Fruit fly (Drosophila melanogaster) whole organism, embryonic: ENCODE results near the gene CG12301.

Source experiments
- Bteb2 ChIP-seq: fragments of 200-800 bp; sonication (Bioruptor generic); optimal IDR thresholded peaks from 2 replicates; lab custom pipeline; 2016; ENCODE audit warnings: missing biosample characterization, missing genetic modification characterization
- CG11085 ChIP-seq: fragments of 200-800 bp; sonication (Bioruptor generic); IDR thresholded peaks from 2 replicates; pipeline ENCODE4 v1.3.6; 2022; ENCODE audit warnings: missing biosample characterization, missing genetic modification characterization
- CG11398 ChIP-seq: fragments of 200-800 bp; sonication (Bioruptor generic); optimal IDR thresholded peaks from 2 replicates; lab custom pipeline; 2016; ENCODE audit warnings: missing biosample characterization, missing genetic modification characterization
- CG11695 ChIP-seq: fragments of 200-800 bp; sonication (Bioruptor generic); IDR thresholded peaks from 3 replicates; pipeline ENCODE4 v1.3.6; 2022; ENCODE audit warnings: missing biosample characterization, missing genetic modification characterization
- CG12659 ChIP-seq: fragments of 200-800 bp; sonication (Bioruptor generic); optimal IDR thresholded peaks from 3 replicates; lab custom pipeline; 2017; ENCODE audit warnings: mild to moderate bottlenecking, missing biosample characterization, missing genetic modification reagents, missing genetic modification characterization
- CG13287 ChIP-seq: fragments of 200-800 bp; sonication (Bioruptor generic); IDR thresholded peaks from 2 replicates; pipeline ENCODE4 v1.3.6; 2022; ENCODE audit warnings: missing biosample characterization, missing genetic modification characterization; ENCODE audit not compliant: partially characterized antibody
- CG14014 ChIP-seq: fragments of 200-800 bp; sonication (Bioruptor generic); IDR thresholded peaks from 2 replicates; pipeline ENCODE4 v1.3.6; 2022; ENCODE audit warnings: missing biosample characterization, missing genetic modification characterization
- CG15073 ChIP-seq: fragments of 200-800 bp; sonication (Bioruptor generic); optimal IDR thresholded peaks from 2 replicates; lab custom pipeline; 2016; ENCODE audit warnings: missing biosample characterization, missing genetic modification characterization
- CG1603 ChIP-seq: fragments of 200-800 bp; sonication (Bioruptor generic); optimal IDR thresholded peaks from 2 replicates; lab custom pipeline; 2019; ENCODE audit warnings: missing biosample characterization, mild to moderate bottlenecking, missing genetic modification characterization, moderate library complexity
- CG16813 ChIP-seq: fragments of 200-800 bp; sonication (Bioruptor generic); IDR thresholded peaks from 3 replicates; pipeline ENCODE4 v1.3.6; 2022; ENCODE audit warnings: missing biosample characterization, missing genetic modification characterization; ENCODE audit not compliant: partially characterized antibody
- CG17912 ChIP-seq: fragments of 200-800 bp; sonication (Bioruptor generic); optimal IDR thresholded peaks from 2 replicates; lab custom pipeline; 2018; ENCODE audit warnings: missing biosample characterization, mild to moderate bottlenecking, missing genetic modification characterization
- CG18764 ChIP-seq: fragments of 200-800 bp; sonication (Bioruptor generic); optimal IDR thresholded peaks from 3 replicates; lab custom pipeline; 2016; ENCODE audit warnings: missing biosample characterization, missing genetic modification characterization
- CG2202 ChIP-seq: fragments of 200-800 bp; sonication (Bioruptor generic); optimal IDR thresholded peaks from 2 replicates; lab custom pipeline; 2018; ENCODE audit warnings: missing biosample characterization, mild to moderate bottlenecking, missing genetic modification characterization
- CG30403 ChIP-seq: fragments of 200-800 bp; sonication (Bioruptor generic); optimal IDR thresholded peaks from 3 replicates; lab custom pipeline; 2016; ENCODE audit warnings: missing biosample characterization, missing genetic modification characterization
- CG31224 ChIP-seq: fragments of 200-800 bp; sonication (Bioruptor generic); IDR thresholded peaks from 2 replicates; pipeline ENCODE4 v1.3.6; 2022; ENCODE audit warnings: missing biosample characterization, missing genetic modification characterization
- CG3995 ChIP-seq: fragments of 200-800 bp; sonication (Bioruptor generic); optimal IDR thresholded peaks from 3 replicates; lab custom pipeline; 2016; ENCODE audit warnings: missing biosample characterization, missing genetic modification characterization
- CG6272 ChIP-seq: fragments of 200-800 bp; sonication (Bioruptor generic); IDR thresholded peaks from 2 replicates; pipeline ENCODE4 v1.3.6; 2022; ENCODE audit warnings: missing biosample characterization, missing genetic modification characterization
- CG6854 ChIP-seq: fragments of 200-800 bp; sonication (Bioruptor generic); optimal IDR thresholded peaks from 3 replicates; lab custom pipeline; 2017; ENCODE audit warnings: missing biosample characterization, mild to moderate bottlenecking, missing genetic modification characterization
- CG8089 ChIP-seq: fragments of 200-800 bp; sonication (Bioruptor generic); optimal IDR thresholded peaks from 3 replicates; lab custom pipeline; 2016; ENCODE audit warnings: missing biosample characterization, missing genetic modification characterization
- CG8478 ChIP-seq: fragments of >200 bp; optimal IDR thresholded peaks from 2 replicates; lab custom pipeline; 2018
- CG9797 ChIP-seq: fragments of 200-800 bp; sonication (Bioruptor generic); optimal IDR thresholded peaks from 3 replicates; lab custom pipeline; 2018; ENCODE audit warnings: missing biosample characterization, mild to moderate bottlenecking, missing genetic modification characterization
- CG9817 ChIP-seq: fragments of 200-800 bp; sonication (Bioruptor generic); optimal IDR thresholded peaks from 2 replicates; lab custom pipeline; 2018; ENCODE audit warnings: missing biosample characterization, mild to moderate bottlenecking, missing genetic modification characterization, moderate library complexity
- CHES-1-like ChIP-seq: fragments of 200-800 bp; sonication (Bioruptor generic); optimal IDR thresholded peaks from 2 replicates; lab custom pipeline; 2016; ENCODE audit warnings: missing biosample characterization, missing genetic modification characterization
- CTCF ChIP-seq: fragments of 200-800 bp; sonication (Bioruptor generic); optimal IDR thresholded peaks from 2 replicates; lab custom pipeline; 2017; ENCODE audit warnings: missing biosample characterization, mild to moderate bottlenecking, missing genetic modification characterization, moderate library complexity
- CoRest ChIP-seq: fragments of 200-800 bp; sonication (Bioruptor generic); optimal IDR thresholded peaks from 3 replicates; lab custom pipeline; 2018; ENCODE audit warnings: missing biosample characterization, mild to moderate bottlenecking, missing genetic modification characterization, moderate library complexity
- Doc2 ChIP-seq: fragments of 200-800 bp; sonication (Bioruptor generic); IDR thresholded peaks from 2 replicates; pipeline ENCODE4 v1.3.6; 2022; ENCODE audit warnings: missing biosample characterization, missing genetic modification characterization
- Gug ChIP-seq: fragments of 200-800 bp; sonication (Bioruptor generic); IDR thresholded peaks from 4 replicates; pipeline ENCODE4 v1.3.6; 2022; ENCODE audit warnings: missing biosample characterization, missing genetic modification characterization
- Hr51 ChIP-seq, 2 experiments: fragments of 200-800 bp; sonication (Bioruptor generic); optimal IDR thresholded peaks; 2 replicates in 1 of 2; 3 replicates in 1 of 2; lab custom pipeline; 2016 to 2018; ENCODE audit warnings: missing biosample characterization in 2 of 2, missing genetic modification characterization in 2 of 2, mild to moderate bottlenecking in 1 of 2, moderate library complexity in 1 of 2
- Kr ChIP-seq: fragments of 200-800 bp; sonication (Bioruptor generic); optimal IDR thresholded peaks from 2 replicates; lab custom pipeline; 2017; ENCODE audit warnings: missing biosample characterization, mild to moderate bottlenecking, missing genetic modification characterization
- Max ChIP-seq: fragments of 200-800 bp; sonication (Bioruptor generic); optimal IDR thresholded peaks from 2 replicates; lab custom pipeline; 2016; ENCODE audit warnings: missing biosample characterization, mild to moderate bottlenecking, missing genetic modification characterization
- Nf-YB ChIP-seq: fragments of 200-800 bp; sonication (Bioruptor generic); optimal IDR thresholded peaks from 3 replicates; lab custom pipeline; 2019; ENCODE audit warnings: missing biosample characterization, mild to moderate bottlenecking, missing genetic modification characterization, moderate library complexity
- Oaz ChIP-seq: fragments of 200-800 bp; sonication (Bioruptor generic); IDR thresholded peaks from 2 replicates; pipeline ENCODE4 v1.3.6; 2022; ENCODE audit warnings: missing biosample characterization, missing genetic modification characterization
- Ptx1 ChIP-seq: fragments of 200-800 bp; sonication (Bioruptor generic); IDR thresholded peaks from 2 replicates; pipeline ENCODE4 v1.3.6; 2022; ENCODE audit warnings: missing biosample characterization, missing genetic modification characterization
- TFAM ChIP-seq: fragments of 200-800 bp; sonication (Bioruptor generic); optimal IDR thresholded peaks from 2 replicates; lab custom pipeline; 2017; ENCODE audit warnings: missing biosample characterization, missing genetic modification characterization, inconsistent platforms
- Xbp1 ChIP-seq: fragments of 200-800 bp; sonication (Bioruptor generic); optimal IDR thresholded peaks from 3 replicates; lab custom pipeline; 2016; ENCODE audit warnings: missing biosample characterization, mild to moderate bottlenecking, missing genetic modification characterization
- amos ChIP-seq: fragments of 200-800 bp; sonication (Bioruptor generic); IDR thresholded peaks from 2 replicates; pipeline ENCODE4 v1.3.6; 2022; ENCODE audit warnings: missing biosample characterization, missing genetic modification characterization; ENCODE audit not compliant: partially characterized antibody
- chif ChIP-seq, 2 experiments: fragments of 200-800 bp; sonication (Bioruptor generic); optimal IDR thresholded peaks; 3 replicates each; lab custom pipeline; 2016; ENCODE audit warnings: missing biosample characterization in 2 of 2, missing genetic modification characterization in 2 of 2
- emc ChIP-seq: fragments of 200-800 bp; sonication (Bioruptor generic); optimal IDR thresholded peaks from 2 replicates; lab custom pipeline; 2016; ENCODE audit warnings: missing biosample characterization, missing genetic modification characterization
- fd96Cb ChIP-seq: fragments of 200-800 bp; sonication (Bioruptor generic); optimal IDR thresholded peaks from 2 replicates; lab custom pipeline; 2018; ENCODE audit warnings: missing biosample characterization, mild to moderate bottlenecking, missing genetic modification characterization, moderate library complexity
- gsb-n ChIP-seq: fragments of 200-800 bp; sonication (Bioruptor generic); optimal IDR thresholded peaks from 3 replicates; lab custom pipeline; 2018; ENCODE audit warnings: missing biosample characterization, mild to moderate bottlenecking, missing genetic modification characterization
- nerfin-2 ChIP-seq: fragments of 200-800 bp; sonication (Bioruptor generic); IDR thresholded peaks from 2 replicates; pipeline ENCODE4 v1.3.6; 2022; ENCODE audit warnings: missing biosample characterization, missing genetic modification characterization; ENCODE audit not compliant: partially characterized antibody
- otp ChIP-seq: fragments of 200-800 bp; sonication (Bioruptor generic); IDR thresholded peaks from 3 replicates; pipeline ENCODE4, ENCODE4 v1.3.6; 2022; ENCODE audit warnings: missing biosample characterization, missing genetic modification characterization
- pfk ChIP-seq: fragments of 200-800 bp; sonication (Bioruptor generic); optimal IDR thresholded peaks from 2 replicates; lab custom pipeline; 2018; ENCODE audit warnings: missing biosample characterization, mild to moderate bottlenecking, missing genetic modification characterization, moderate library complexity
- pita ChIP-seq: fragments of 200-800 bp; sonication (Bioruptor generic); optimal IDR thresholded peaks from 2 replicates; lab custom pipeline; 2017; ENCODE audit warnings: missing biosample characterization, mild to moderate bottlenecking, missing genetic modification characterization
- row ChIP-seq: fragments of 200-800 bp; sonication (Bioruptor generic); IDR thresholded peaks from 3 replicates; pipeline ENCODE4 v1.3.6; 2022; ENCODE audit warnings: missing biosample characterization, missing genetic modification characterization
- sens ChIP-seq: fragments of 200-800 bp; sonication (Bioruptor generic); peaks from one replicate; lab custom pipeline; 2016; ENCODE audit warnings: missing biosample characterization, missing genetic modification characterization
- unc-4 ChIP-seq: fragments of 200-800 bp; sonication (Bioruptor generic); IDR thresholded peaks from 2 replicates; pipeline ENCODE4 v1.3.6; 2022; ENCODE audit warnings: missing biosample characterization, missing genetic modification characterization; ENCODE audit not compliant: partially characterized antibody
- vnd ChIP-seq: fragments of 200-800 bp; sonication (Bioruptor generic); IDR thresholded peaks from 3 replicates; pipeline ENCODE4 v1.3.6; 2022; ENCODE audit warnings: missing biosample characterization, missing genetic modification characterization; ENCODE audit not compliant: partially characterized antibody
- wdn ChIP-seq: fragments of 200-800 bp; sonication (Bioruptor generic); IDR thresholded peaks from 2 replicates; pipeline ENCODE4 v1.3.6; 2022; ENCODE audit warnings: missing biosample characterization, missing genetic modification characterization
- zf30C ChIP-seq: fragments of 200-800 bp; sonication (Bioruptor generic); optimal IDR thresholded peaks from 3 replicates; lab custom pipeline; 2018; ENCODE audit warnings: missing biosample characterization, mild to moderate bottlenecking, missing genetic modification characterization

Gene CG12301

DNA sequence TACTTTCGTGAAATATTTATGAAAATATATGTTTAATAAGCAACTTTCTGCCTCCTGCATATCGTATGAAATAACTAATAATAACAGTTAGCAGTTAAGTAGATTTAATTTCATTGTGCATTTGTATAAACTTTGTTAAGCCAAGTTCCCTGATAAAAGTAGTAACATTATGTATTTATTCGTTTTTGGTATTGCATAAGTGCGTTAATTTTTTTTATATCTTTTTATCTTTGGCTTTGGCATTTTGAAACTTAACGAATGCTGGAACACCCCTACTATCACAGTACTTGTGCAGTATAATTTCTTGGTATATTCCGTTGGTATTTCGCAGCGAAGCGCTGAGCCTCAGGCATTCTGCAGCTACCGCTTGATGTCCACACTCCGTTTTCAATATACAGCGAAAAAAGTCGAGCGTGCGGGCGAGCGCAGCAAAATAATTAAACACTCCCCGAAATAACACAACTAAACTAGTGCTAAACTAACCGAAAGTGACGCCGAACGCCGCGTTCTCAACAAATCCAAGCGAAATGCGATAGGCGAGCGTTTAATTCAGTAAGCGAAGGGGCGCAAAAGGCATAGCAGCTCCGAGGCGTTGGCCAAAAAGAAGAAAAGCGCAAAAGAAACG, 8.0 kb downstream of the CG12301 start, which contains the start of gene RhoGAP71E (continued):
- TF ChIP-seq CG8089 (GFP tag; lab: Kevin White, UChicago) (peak; percentile 4), CG15073 (GFP tag; lab: Kevin White, UChicago) (no peak), CG9797 (GFP tag; lab: Kevin White, UChicago) (peak; percentile 87), CG2202 (tag; lab: Kevin White, UChicago) (no peak), Hr51 (GFP tag; optimal IDR thresholded peaks at IDR 0.05; lab: Kevin White, UChicago) (peak in 1 of 2 experiments; percentile 0), Gug (GFP tag; lab: Robert Waterston, UW) (no peak), zf30C (no peak), fd96Cb (tag; lab: Kevin White, UChicago) (peak; percentile 31), CG31224 (GFP tag; lab: Robert Waterston, UW) (peak; percentile 35; the same call in 1 of the 2 replicates), CG18764 (GFP tag; lab: Kevin White, UChicago) (no peak), Oaz (GFP tag; lab: Robert Waterston, UW) (0 out of 2 replicates have a peak, but pooled peaks have one; percentile 32), amos (GFP tag; lab: Robert Waterston, UW) (no peak; the same call in 1 of the 2 replicates), gsb-n (peak; percentile 6), CG14014 (peak; percentile 47; the same call in 1 of the 2 replicates), Xbp1 (peak; percentile 11), CHES-1-like (peak; percentile 23), TFAM (no peak), CG6854 (GFP tag; lab: Kevin White, UChicago) (no peak), chif (GFP tag; optimal IDR thresholded peaks at IDR 0.05; lab: Kevin White, UChicago) (no peak), wdn (GFP tag; lab: Robert Waterston, UW) (0 out of 2 replicates have a peak, but pooled peaks have one; percentile 18), CG13287 (GFP tag; lab: Robert Waterston, UW) (peak; percentile 53), CG1603 (tag; lab: Kevin White, UChicago) (peak; percentile 57), Kr (GFP tag; lab: Kevin White, UChicago) (no peak), Ptx1 (GFP tag; lab: Robert Waterston, UW) (peak; percentile 26; the same call in 1 of the 2 replicates), CG8478 (no peak), CTCF (GFP tag; lab: Kevin White, UChicago) (no peak), nerfin-2 (GFP tag; lab: Robert Waterston, UW) (0 out of 2 replicates have a peak, but pooled peaks have one; percentile 35), CG11085 (GFP tag; lab: Robert Waterston, UW) (no peak), CG17912 (GFP tag; lab: Kevin White, UChicago) (peak; percentile 66), otp (GFP tag; lab: Robert Waterston, UW) (peak; percentile 35; the same call in 1 of the 3 replicates), row (peak; percentile 68), CG11398 (GFP tag; lab: Kevin White, UChicago) (peak; percentile 6), CG3995 (peak; percentile 3), sens (peak; percentile 84), CoRest (tag; lab: Kevin White, UChicago) (peak; percentile 48), CG9817 (peak; percentile 32), pfk (GFP tag; lab: Kevin White, UChicago) (peak; percentile 26), pita (GFP tag; lab: Kevin White, UChicago) (no peak), CG16813 (GFP tag; lab: Robert Waterston, UW) (no peak), Nf-YB (GFP tag; lab: Kevin White, UChicago) (peak; percentile 21), vnd (GFP tag; lab: Robert Waterston, UW) (no peak), Bteb2 (GFP tag; lab: Kevin White, UChicago) (peak; percentile 8), CG11695 (GFP tag; lab: Robert Waterston, UW) (peak; percentile 63; the same call in 2 of the 3 replicates), CG30403 (GFP tag; lab: Kevin White, UChicago) (no peak), Doc2 (GFP tag; lab: Robert Waterston, UW) (no peak), CG6272 (GFP tag; lab: Robert Waterston, UW) (no peak), emc (GFP tag; lab: Kevin White, UChicago) (no peak), CG12659 (GFP tag; lab: Kevin White, UChicago) (peak; percentile 62), unc-4 (GFP tag; lab: Robert Waterston, UW) (peak; percentile 46; the same call in 1 of the 2 replicates), Max (GFP tag; lab: Kevin White, UChicago) (peak; percentile 29)
